Worm (Caenorhabditis elegans): ENCODE data around the gene cdkl-1.

The cdkl-1 gene

ce11 chrV:11104408-11104807, 5.7 kb downstream of the cdkl-1 start:
- TF ChIP-seq zip-11 (GFP tag; IDR thresholded peaks at IDR 0.05), result no peak
- peak in 1 of 2 experiments; percentile 90 for TF ChIP-seq unc-62 (GFP tag; optimal IDR thresholded peaks at IDR 0.05 in 1 of 2)
- no peak for TF ChIP-seq unc-62 (tag; optimal IDR thresholded peaks at IDR 0.05)

- TF ChIP-seq aha-1 (tag), result peak; percentile 58
These were observed 10.9 kb downstream of the cdkl-1 start, which contains the start of gene Y42A5A.5 for ce11 chrV:11109647-11110046. Y42A5A.5 (minus strand) TSS chrV:11109747.

- no peak for TF ChIP-seq snpc-4 (tag; optimal IDR thresholded peaks at IDR 0.05)
- 0 out of 2 replicates have a peak, but pooled peaks have one; percentile 13 for TF ChIP-seq arid-1 (GFP tag; conservative IDR thresholded peaks at IDR 0.05)
- TF ChIP-seq attf-4 (tag; optimal IDR thresholded peaks at IDR 0.05), result no peak
- TF ChIP-seq daf-12 (tag; optimal IDR thresholded peaks at IDR 0.05), result no peak
- TF ChIP-seq php-3 (GFP tag; IDR thresholded peaks at IDR 0.05), result peak; percentile 43; the same call in 1 of the 2 replicates
- peak; percentile 71 for TF ChIP-seq dpl-1 (GFP tag; optimal IDR thresholded peaks at IDR 0.05)
- TF ChIP-seq mxl-2 (GFP tag; conservative IDR thresholded peaks at IDR 0.05), result no peak
- TF ChIP-seq hif-1 (tag; optimal IDR thresholded peaks at IDR 0.05), result peak in 1 of 2 experiments; percentile 56
- no peak; the same call in 1 of the 2 replicates for TF ChIP-seq ctbp-1 (GFP tag; IDR thresholded peaks at IDR 0.05)
- TF ChIP-seq nhr-48 (tag; optimal IDR thresholded peaks at IDR 0.05), result peak; percentile 29
- TF ChIP-seq F49E8.2 (tag; optimal IDR thresholded peaks at IDR 0.05; ENCODE audit: borderline replicate concordance), result no peak
- peak; percentile 60 for TF ChIP-seq lin-13 (GFP tag; optimal IDR thresholded peaks at IDR 0.05)
- TF ChIP-seq lsy-2 (tag; optimal IDR thresholded peaks at IDR 0.05), result peak in 1 of 2 experiments; percentile 73
- no peak for TF ChIP-seq tra-1 (GFP tag; IDR thresholded peaks at IDR 0.05)
- no peak for TF ChIP-seq R02D3.7 (tag; optimal IDR thresholded peaks at IDR 0.05)
- TF ChIP-seq unc-130 (GFP tag; optimal IDR thresholded peaks at IDR 0.05), result peak; percentile 75
- peak; percentile 72 for TF ChIP-seq mep-1 (tag; optimal IDR thresholded peaks at IDR 0.05)
- no peak for TF ChIP-seq zfp-3 (GFP tag; conservative IDR thresholded peaks at IDR 0.05)
- 0 out of 2 replicates have a peak, but pooled peaks have one; percentile 13 for TF ChIP-seq ceh-20 (GFP tag; IDR thresholded peaks at IDR 0.05)
- TF ChIP-seq ZK546.5 (tag; optimal IDR thresholded peaks at IDR 0.05), result no peak
- TF ChIP-seq F44E2.7 (GFP tag; IDR thresholded peaks at IDR 0.05), result no peak
- peak; percentile 26 for TF ChIP-seq zip-2 (tag; optimal IDR thresholded peaks at IDR 0.05)
- no peak for TF ChIP-seq nhr-10 (tag; optimal IDR thresholded peaks at IDR 0.05)
- no peak for TF ChIP-seq mdl-1 (tag; optimal IDR thresholded peaks at IDR 0.05)
- no peak for TF ChIP-seq lin-29 (GFP tag; IDR thresholded peaks at IDR 0.05)
- 0 out of 2 replicates have a peak, but pooled peaks have one; percentile 51 for TF ChIP-seq Y105C5A.15 (GFP tag; IDR thresholded peaks at IDR 0.05)
- TF ChIP-seq pha-4 (GFP tag; IDR thresholded peaks at IDR 0.05), result peak; percentile 36; the same call in 1 of the 2 replicates
- TF ChIP-seq pha-4 (tag; optimal IDR thresholded peaks at IDR 0.05), result no peak
- peak in 1 of 2 experiments; percentile 24 for TF ChIP-seq daf-16 (GFP tag; optimal IDR thresholded peaks at IDR 0.05)
- TF ChIP-seq daf-16 (tag; optimal IDR thresholded peaks at IDR 0.05), result peak; percentile 64
- peak; percentile 47 for TF ChIP-seq rbr-2 (tag; optimal IDR thresholded peaks at IDR 0.05)
- TF ChIP-seq dmd-8 (GFP tag; IDR thresholded peaks at IDR 0.05), result no peak
- no peak for TF ChIP-seq snpc-1.2 (GFP tag; IDR thresholded peaks at IDR 0.05)
- TF ChIP-seq lim-7 (GFP tag; IDR thresholded peaks at IDR 0.05), result 0 out of 2 replicates have a peak, but pooled peaks have one; percentile 50
- no peak for TF ChIP-seq saeg-2 (GFP tag; IDR thresholded peaks at IDR 0.05)
- TF ChIP-seq egl-43 (GFP tag; IDR thresholded peaks at IDR 0.05), result no peak
- peak; percentile 48 for TF ChIP-seq nhr-28 (tag; optimal IDR thresholded peaks at IDR 0.05)
- TF ChIP-seq lir-3 (tag; optimal IDR thresholded peaks at IDR 0.05), result no peak
- TF ChIP-seq F37D6.2 (tag; optimal IDR thresholded peaks at IDR 0.05), result no peak
- TF ChIP-seq T26A8.4 (GFP tag; IDR thresholded peaks at IDR 0.05), result peak; percentile 61; the same call in 1 of the 2 replicates
- no peak for TF ChIP-seq tag-97 (GFP tag; IDR thresholded peaks at IDR 0.05)
- TF ChIP-seq daf-19 (GFP tag; conservative IDR thresholded peaks at IDR 0.05), result 0 out of 2 replicates have a peak, but pooled peaks have one; percentile 11
- TF ChIP-seq ztf-7 (tag; optimal IDR thresholded peaks at IDR 0.05), result peak; percentile 58
- TF ChIP-seq duxl-1 (tag; optimal IDR thresholded peaks at IDR 0.05; ENCODE audit: poor library complexity), result peak; percentile 79
- no peak for TF ChIP-seq zip-11 (GFP tag; IDR thresholded peaks at IDR 0.05)
These were observed 14.4 kb downstream of the cdkl-1 start, which contains the start of gene erfa-3 for ce11 chrV:11113041-11113574. erfa-3 (minus strand) TSS chrV:11113091.
